Worm (Caenorhabditis elegans) whole organism, midembryonic: ENCODE data around the gene C37H5.13.

Source experiments
- T22C8.4 ChIP-seq: fragments of 200-800 bp; sonication (Bioruptor generic); IDR thresholded peaks from 2 replicates; pipeline ENCODE4 v1.3.6; 2022; ENCODE audit warnings: missing genetic modification characterization, missing compliant biosample characterization
- cog-1 ChIP-seq: sonication (generic microtip); optimal IDR thresholded peaks from 2 replicates; lab custom pipeline; 2016; ENCODE audit warnings: missing genetic modification characterization, missing compliant biosample characterization
- klf-2 ChIP-seq: fragments of 200-800 bp; sonication (Bioruptor generic); conservative IDR thresholded peaks from 2 replicates; pipeline ENCODE4 v1.3.6; 2022; ENCODE audit warnings: missing genetic modification reagents, missing genetic modification characterization, missing compliant biosample characterization
- med-1 ChIP-seq: sonication (generic microtip); optimal IDR thresholded peaks from 2 replicates; lab custom pipeline; 2017; ENCODE audit warnings: missing genetic modification characterization, mild to moderate bottlenecking, missing compliant biosample characterization, antibody characterized with exemption, missing genetic modification reagents; ENCODE audit not compliant: insufficient read depth
- ref-1 ChIP-seq: fragments of 200-800 bp; sonication (Bioruptor generic); conservative IDR thresholded peaks from 2 replicates; pipeline ENCODE4 v1.3.6; 2022; ENCODE audit warnings: missing genetic modification reagents, missing genetic modification characterization, missing compliant biosample characterization
- tab-1 ChIP-seq: fragments of 200-800 bp; sonication (Bioruptor generic); IDR thresholded peaks from 2 replicates; pipeline ENCODE4 v1.3.6; 2022; ENCODE audit warnings: missing genetic modification characterization, missing compliant biosample characterization
- ztf-29 ChIP-seq: fragments of 200-800 bp; sonication (Bioruptor generic); IDR thresholded peaks from 2 replicates; pipeline ENCODE4 v1.3.6; 2022; ENCODE audit warnings: missing genetic modification reagents, missing genetic modification characterization, missing compliant biosample characterization

DNA sequence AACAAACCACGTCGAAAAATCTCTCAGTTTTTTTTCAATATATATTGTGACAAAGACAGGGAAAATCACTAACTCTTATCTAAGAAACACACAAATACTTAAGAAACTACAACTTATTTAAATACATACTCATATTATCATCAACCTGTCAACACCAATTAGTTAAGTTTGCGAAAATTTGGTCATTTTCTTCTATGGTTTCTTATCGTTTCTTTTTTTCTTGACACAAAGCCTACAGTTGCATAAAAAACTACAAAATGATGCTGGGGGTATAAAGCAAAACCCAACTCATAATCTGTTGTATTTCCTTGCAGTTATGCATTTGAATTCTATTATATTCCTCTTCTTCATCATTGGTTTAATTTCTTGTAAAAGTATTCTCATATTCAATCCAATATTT lies 38.3 kb upstream of the C37H5.13 start, which contains the start of gene ugt-67:
- TF ChIP-seq ztf-29 (GFP tag; lab: Robert Waterston, UW) (no peak), tab-1 (GFP tag; lab: Robert Waterston, UW) (no peak), klf-2 (GFP tag; lab: Robert Waterston, UW) (no peak), cog-1 (no peak), ref-1 (GFP tag; lab: Robert Waterston, UW) (no peak), T22C8.4 (GFP tag; lab: Robert Waterston, UW) (no peak), med-1 (no peak)
